Worm (Caenorhabditis elegans) whole organism, L4 larva: ENCODE results near the gene ZC250.5.
"Not testable (repeated sequence)": the region's sequence is repeated elsewhere in the genome, so short reads cannot be mapped to it uniquely, and the experiment has no call there.

Experiments
- D1046.2 ChIP-seq: fragments of 200-800 bp; sonication (Bioruptor generic); IDR thresholded peaks from 2 replicates; pipeline ENCODE4 v1.3.6; 2022; ENCODE audit warnings: missing genetic modification characterization, missing compliant biosample characterization
- F49E8.2 ChIP-seq: sonication (generic microtip); optimal IDR thresholded peaks from 2 replicates; lab custom pipeline; 2016; ENCODE audit warnings: missing compliant biosample characterization, mild to moderate bottlenecking, missing genetic modification characterization, borderline replicate concordance
- T20F7.1 ChIP-seq: fragments of 200-800 bp; sonication (Bioruptor generic); optimal IDR thresholded peaks from 2 replicates; lab custom pipeline; 2018; ENCODE audit warnings: mild to moderate bottlenecking, missing genetic modification characterization, missing compliant biosample characterization
- T26A8.4 ChIP-seq: fragments of 200-800 bp; sonication (Bioruptor generic); IDR thresholded peaks from 2 replicates; pipeline ENCODE4 v1.3.6; 2022; ENCODE audit warnings: missing genetic modification characterization, missing compliant biosample characterization
- Y105C5A.15 ChIP-seq: fragments of 200-800 bp; sonication (Bioruptor generic); IDR thresholded peaks from 2 replicates; pipeline ENCODE4 v1.3.6; 2022; ENCODE audit warnings: missing genetic modification characterization, missing compliant biosample characterization
- Y48G9A.11 ChIP-seq: fragments of 200-800 bp; sonication (Bioruptor generic); IDR thresholded peaks from 2 replicates; pipeline ENCODE4 v1.3.6; 2022; ENCODE audit warnings: missing genetic modification reagents, missing genetic modification characterization, missing compliant biosample characterization
- ZK337.2 ChIP-seq: fragments of 200-800 bp; sonication (Bioruptor generic); IDR thresholded peaks from 2 replicates; pipeline ENCODE4 v1.3.6; 2022; ENCODE audit warnings: missing genetic modification reagents, missing genetic modification characterization, missing compliant biosample characterization
- aha-1 ChIP-seq: fragments of 150-350 bp; peaks from one replicate; lab custom pipeline; 2014; ENCODE audit warnings: missing biosample characterization, missing genetic modification characterization
- ceh-20 ChIP-seq: fragments of 200-800 bp; sonication (Bioruptor generic); IDR thresholded peaks from 2 replicates; pipeline ENCODE4 v1.3.6; 2022; ENCODE audit warnings: missing genetic modification reagents, missing genetic modification characterization, missing compliant biosample characterization
- ceh-44 ChIP-seq: fragments of 200-800 bp; sonication (Bioruptor generic); IDR thresholded peaks from 2 replicates; pipeline ENCODE4 v1.3.6; 2022; ENCODE audit warnings: missing genetic modification reagents, missing genetic modification characterization, missing compliant biosample characterization
- ctbp-1 ChIP-seq: fragments of 200-800 bp; sonication (Bioruptor generic); IDR thresholded peaks from 2 replicates; pipeline ENCODE4 v1.3.6; 2022; ENCODE audit warnings: missing genetic modification reagents, missing genetic modification characterization, missing compliant biosample characterization
- daf-16 ChIP-seq, 3 experiments: sonication (generic microtip); optimal IDR thresholded peaks; 2 replicates each; lab custom pipeline; 2016 to 2017; ENCODE audit warnings: missing genetic modification characterization in 3 of 3, missing genetic modification reagents in 3 of 3, mild to moderate bottlenecking in 2 of 3, missing compliant biosample characterization in 2 of 3, missing biosample characterization in 1 of 3, moderate library complexity in 1 of 3
- daf-19 ChIP-seq: fragments of 200-800 bp; sonication (Bioruptor generic); conservative IDR thresholded peaks from 2 replicates; pipeline ENCODE4 v1.3.6; 2022; ENCODE audit warnings: missing genetic modification characterization, missing compliant biosample characterization
- dmd-6 ChIP-seq: fragments of 200-800 bp; sonication (Bioruptor generic); IDR thresholded peaks from 2 replicates; pipeline ENCODE4 v1.3.6; 2022; ENCODE audit warnings: missing genetic modification reagents, missing genetic modification characterization, missing compliant biosample characterization
- dpl-1 ChIP-seq: fragments of 150-350 bp; optimal IDR thresholded peaks from 2 replicates; lab custom pipeline; 2014; ENCODE audit warnings: missing biosample characterization, missing genetic modification reagents, missing genetic modification characterization
- dve-1 ChIP-seq: sonication (generic microtip); optimal IDR thresholded peaks from 2 replicates; lab custom pipeline; 2017; ENCODE audit warnings: antibody characterized with exemption, mild to moderate bottlenecking, missing genetic modification characterization, missing compliant biosample characterization; ENCODE audit not compliant: insufficient read depth
- egl-43 ChIP-seq: fragments of 200-800 bp; sonication (Bioruptor generic); IDR thresholded peaks from 2 replicates; pipeline ENCODE4 v1.3.6; 2022; ENCODE audit warnings: missing genetic modification reagents, missing genetic modification characterization, missing compliant biosample characterization
- hif-1 ChIP-seq, 2 experiments: sonication (generic microtip); optimal IDR thresholded peaks; 2 replicates each; lab custom pipeline; 2016 to 2017; ENCODE audit warnings: missing compliant biosample characterization in 2 of 2, missing genetic modification characterization in 2 of 2, missing genetic modification reagents in 2 of 2, missing genotype in 2 of 2, mild to moderate bottlenecking in 1 of 2
- hlh-11 ChIP-seq: fragments of 200-800 bp; sonication (Bioruptor generic); optimal IDR thresholded peaks from 2 replicates; lab custom pipeline; 2018; ENCODE audit warnings: mild to moderate bottlenecking, missing genetic modification characterization, missing compliant biosample characterization
- hlh-30 ChIP-seq: sonication (generic microtip); optimal IDR thresholded peaks from 2 replicates; lab custom pipeline; 2017; ENCODE audit warnings: antibody characterized with exemption, mild to moderate bottlenecking, missing genetic modification characterization, missing compliant biosample characterization; ENCODE audit not compliant: insufficient read depth
- hmg-1.1 ChIP-seq: fragments of 200-800 bp; sonication (Bioruptor generic); IDR thresholded peaks from 2 replicates; pipeline ENCODE4 v1.3.6; 2022; ENCODE audit warnings: missing genetic modification reagents, missing genetic modification characterization, missing compliant biosample characterization
- lin-1 ChIP-seq: fragments of 200-800 bp; sonication (Bioruptor generic); IDR thresholded peaks from 2 replicates; pipeline ENCODE4 v1.3.6; 2022; ENCODE audit warnings: missing genetic modification reagents, missing genetic modification characterization, missing compliant biosample characterization
- lin-13 ChIP-seq: fragments of 150-350 bp; optimal IDR thresholded peaks from 2 replicates; lab custom pipeline; 2014; ENCODE audit warnings: missing biosample characterization, missing genetic modification reagents, missing genetic modification characterization
- lin-29 ChIP-seq: fragments of 200-800 bp; sonication (Bioruptor generic); IDR thresholded peaks from 2 replicates; pipeline ENCODE4 v1.3.6; 2022; ENCODE audit warnings: missing genetic modification reagents, missing genetic modification characterization, missing compliant biosample characterization
- lin-38 ChIP-seq: fragments of 200-800 bp; sonication (Bioruptor generic); IDR thresholded peaks from 2 replicates; pipeline ENCODE4 v1.3.6; 2022; ENCODE audit warnings: missing genetic modification reagents, missing genetic modification characterization, missing compliant biosample characterization
- lsy-2 ChIP-seq, 2 experiments: fragments of 150-350 bp in 1 of 2; sonication (generic microtip) in 1 of 2; optimal IDR thresholded peaks; 2 replicates each; lab custom pipeline; 2014 to 2017; ENCODE audit warnings: missing biosample characterization in 2 of 2, missing genetic modification characterization in 2 of 2
- madf-9 ChIP-seq: fragments of 200-800 bp; sonication (Bioruptor generic); conservative IDR thresholded peaks from 2 replicates; pipeline ENCODE4 v1.3.6; 2022; ENCODE audit warnings: missing genetic modification reagents, missing genetic modification characterization, missing compliant biosample characterization
- mdt-29 ChIP-seq: fragments of 200-800 bp; sonication (Bioruptor generic); IDR thresholded peaks from 2 replicates; pipeline ENCODE4 v1.3.6; 2022; ENCODE audit warnings: missing genetic modification reagents, missing genetic modification characterization, missing compliant biosample characterization
- mxl-2 ChIP-seq: fragments of 200-800 bp; sonication (Bioruptor generic); conservative IDR thresholded peaks from 2 replicates; pipeline ENCODE4 v1.3.6; 2022; ENCODE audit warnings: missing genetic modification reagents, missing genetic modification characterization, missing compliant biosample characterization
- nhr-102 ChIP-seq: sonication (generic microtip); optimal IDR thresholded peaks from 2 replicates; lab custom pipeline; 2016; ENCODE audit warnings: mild to moderate bottlenecking, missing genetic modification characterization, moderate library complexity, missing compliant biosample characterization
- nhr-41 ChIP-seq: fragments of 200-800 bp; sonication (Bioruptor generic); IDR thresholded peaks from 2 replicates; pipeline ENCODE4 v1.3.6; 2022; ENCODE audit warnings: missing genetic modification reagents, missing genetic modification characterization, missing compliant biosample characterization
- nhr-42 ChIP-seq: fragments of 200-800 bp; sonication (Bioruptor generic); IDR thresholded peaks from 2 replicates; pipeline ENCODE4 v1.3.6; 2022; ENCODE audit warnings: missing genetic modification characterization, missing compliant biosample characterization
- pha-4 ChIP-seq, 2 experiments: fragments of 150-350 bp in 1 of 2; fragments of 200-800 bp in 1 of 2; sonication (Bioruptor generic) in 1 of 2; IDR thresholded peaks in 1 of 2; optimal IDR thresholded peaks in 1 of 2; 2 replicates each; pipeline versions ENCODE4 v1.3.6 to Lab custom; 2014 to 2022; ENCODE audit warnings: missing genetic modification characterization in 2 of 2, missing genetic modification reagents in 2 of 2, missing biosample characterization in 1 of 2, missing compliant biosample characterization in 1 of 2
- php-3 ChIP-seq: fragments of 200-800 bp; sonication (Bioruptor generic); IDR thresholded peaks from 2 replicates; pipeline ENCODE4 v1.3.6; 2022; ENCODE audit warnings: missing genetic modification reagents, missing genetic modification characterization, missing compliant biosample characterization
- set-16 ChIP-seq: fragments of 200-800 bp; sonication (Bioruptor generic); IDR thresholded peaks from 2 replicates; pipeline ENCODE4 v1.3.6; 2022; ENCODE audit warnings: missing genetic modification reagents, missing genetic modification characterization, missing compliant biosample characterization
- tra-1 ChIP-seq: fragments of 200-800 bp; sonication (Bioruptor generic); IDR thresholded peaks from 2 replicates; pipeline ENCODE4 v1.3.6; 2022; ENCODE audit warnings: missing genetic modification reagents, missing genetic modification characterization, missing compliant biosample characterization
- vab-7 ChIP-seq: fragments of 200-800 bp; sonication (Bioruptor generic); IDR thresholded peaks from 2 replicates; pipeline ENCODE4 v1.3.6; 2022; ENCODE audit warnings: missing genetic modification reagents, missing genetic modification characterization, missing compliant biosample characterization
- zfp-3 ChIP-seq: fragments of 200-800 bp; sonication (Bioruptor generic); conservative IDR thresholded peaks from 2 replicates; pipeline ENCODE4 v1.3.6; 2022; ENCODE audit warnings: missing genetic modification reagents, missing genetic modification characterization, missing compliant biosample characterization
- zip-11 ChIP-seq: fragments of 200-800 bp; sonication (Bioruptor generic); IDR thresholded peaks from 2 replicates; pipeline ENCODE4 v1.3.6; 2022; ENCODE audit warnings: missing genetic modification characterization, missing compliant biosample characterization

ZC250.5 gene

ce11 chrV:5776941-5777340, 28.6 kb upstream of the ZC250.5 start, which contains the start of gene F44E7.4 (continued):
- peak; percentile 61 for TF ChIP-seq set-16 (GFP tag; lab: Robert Waterston, UW)
- peak; percentile 76; the same call in 1 of the 2 replicates for TF ChIP-seq zfp-3 (GFP tag; lab: Robert Waterston, UW)
- peak; percentile 85 for TF ChIP-seq ctbp-1
- TF ChIP-seq nhr-41: peak; percentile 86
- peak in 1 of 2 experiments; percentile 51 for TF ChIP-seq lsy-2 (tag; optimal IDR thresholded peaks at IDR 0.05; lab: Kevin White, UChicago)
- peak; percentile 17 for TF ChIP-seq lin-13
- TF ChIP-seq hlh-11 (tag; lab: Kevin White, UChicago): peak; percentile 32
- TF ChIP-seq nhr-102 (tag; lab: Kevin White, UChicago): peak; percentile 9
- peak; percentile 87 for TF ChIP-seq nhr-42 (GFP tag; lab: Robert Waterston, UW)
- TF ChIP-seq T20F7.1 (GFP tag; lab: Kevin White, UChicago): peak; percentile 1
- TF ChIP-seq lin-38 (GFP tag; lab: Robert Waterston, UW): peak; percentile 98
- TF ChIP-seq aha-1: peak; percentile 82
- TF ChIP-seq lin-29 (GFP tag; lab: Robert Waterston, UW): peak; percentile 81
- peak in 1 of 2 experiments; percentile 20 for TF ChIP-seq hif-1 (tag; optimal IDR thresholded peaks at IDR 0.05; lab: Kevin White, UChicago)
- peak; percentile 24 for TF ChIP-seq dve-1
- TF ChIP-seq madf-9 (GFP tag; lab: Robert Waterston, UW): peak; percentile 79
- TF ChIP-seq D1046.2: peak; percentile 69; the same call in 1 of the 2 replicates
- peak; percentile 7 for TF ChIP-seq dpl-1 (GFP tag; lab: Kevin White, UChicago)
- TF ChIP-seq zip-11 (GFP tag; lab: Robert Waterston, UW): peak; percentile 83; the same call in 1 of the 2 replicates
- peak; percentile 24 for TF ChIP-seq F49E8.2
- TF ChIP-seq ceh-20: peak; percentile 90
- TF ChIP-seq Y105C5A.15: peak; percentile 80; the same call in 1 of the 2 replicates
- TF ChIP-seq tra-1 (GFP tag; lab: Robert Waterston, UW): peak; percentile 79; the same call in 1 of the 2 replicates
- peak; percentile 82 for TF ChIP-seq dmd-6 (GFP tag; lab: Robert Waterston, UW)
- peak; percentile 81 for TF ChIP-seq ZK337.2 (GFP tag; lab: Robert Waterston, UW)
- TF ChIP-seq php-3: peak; percentile 85
- peak; percentile 92 for TF ChIP-seq egl-43 (GFP tag; lab: Robert Waterston, UW)
- not testable (repeated sequence) for TF ChIP-seq daf-16 (GFP tag; optimal IDR thresholded peaks at IDR 0.05; lab: Kevin White, UChicago)
- peak; percentile 6 for TF ChIP-seq daf-16 (tag; optimal IDR thresholded peaks at IDR 0.05; lab: Kevin White, UChicago)
- TF ChIP-seq mxl-2: peak; percentile 74
- peak; percentile 28 for TF ChIP-seq hlh-30 (tag; lab: Kevin White, UChicago)
- peak; percentile 91 for TF ChIP-seq lin-1 (GFP tag; lab: Robert Waterston, UW)
- 0 out of 2 replicates have a peak, but pooled peaks have one; percentile 18 for TF ChIP-seq daf-19 (GFP tag; lab: Robert Waterston, UW)
- peak; percentile 92 for TF ChIP-seq ceh-44 (GFP tag; lab: Robert Waterston, UW)

- peak; percentile 29; the same call in 1 of the 2 replicates for TF ChIP-seq dmd-6 (GFP tag; lab: Robert Waterston, UW)
- 0 out of 2 replicates have a peak, but pooled peaks have one; percentile 33 for TF ChIP-seq vab-7 (GFP tag; lab: Robert Waterston, UW)
- TF ChIP-seq ceh-44 (GFP tag; lab: Robert Waterston, UW): 0 out of 2 replicates have a peak, but pooled peaks have one; percentile 34
- 0 out of 2 replicates have a peak, but pooled peaks have one; percentile 10 for TF ChIP-seq Y48G9A.11 (GFP tag; lab: Robert Waterston, UW)
- TF ChIP-seq T26A8.4 (GFP tag; lab: Robert Waterston, UW): peak; percentile 86
- TF ChIP-seq nhr-42 (GFP tag; lab: Robert Waterston, UW): 0 out of 2 replicates have a peak, but pooled peaks have one; percentile 18
- TF ChIP-seq lin-38 (GFP tag; lab: Robert Waterston, UW): peak; percentile 85
- TF ChIP-seq egl-43 (GFP tag; lab: Robert Waterston, UW): peak; percentile 68; the same call in 1 of the 2 replicates
- TF ChIP-seq D1046.2: 0 out of 2 replicates have a peak, but pooled peaks have one; percentile 11
- TF ChIP-seq ctbp-1: peak; percentile 44; the same call in 1 of the 2 replicates
- TF ChIP-seq hmg-1.1: peak; percentile 70
- peak; percentile 51; the same call in 1 of the 2 replicates for TF ChIP-seq php-3
- TF ChIP-seq pha-4 (GFP tag; IDR thresholded peaks at IDR 0.05; lab: Robert Waterston, UW): peak; percentile 67
- not testable (repeated sequence) for TF ChIP-seq pha-4 (tag; optimal IDR thresholded peaks at IDR 0.05; lab: Kevin White, UChicago)
- TF ChIP-seq mdt-29: 0 out of 2 replicates have a peak, but pooled peaks have one; percentile 46
- peak; percentile 55; the same call in 1 of the 2 replicates for TF ChIP-seq set-16 (GFP tag; lab: Robert Waterston, UW)
Measured at ce11 chrV:5778216-5778615, 27.4 kb upstream of the ZC250.5 start.
